Worm (Caenorhabditis elegans) whole organism, mixed stage, embryonic: ENCODE measurements around the gene glr-8.
A peak's percentile ranks its signal among the peaks of the same experiment; 100 is the strongest.

Experiments used
- bed-3 ChIP-seq: fragments of 200-800 bp; sonication (Bioruptor generic); optimal IDR thresholded peaks from 3 replicates; lab custom pipeline; 2018; ENCODE audit warnings: mild to moderate bottlenecking, missing genetic modification characterization, moderate library complexity, missing compliant biosample characterization
- blmp-1 ChIP-seq: fragments of 150-350 bp; optimal IDR thresholded peaks from 2 replicates; lab custom pipeline; 2014; ENCODE audit warnings: missing biosample characterization, missing genetic modification characterization
- ceh-39 ChIP-seq: fragments of 150-350 bp; optimal IDR thresholded peaks from 2 replicates; lab custom pipeline; 2014; ENCODE audit warnings: missing biosample characterization, missing genetic modification characterization
- ceh-43 ChIP-seq: fragments of 200-800 bp; sonication (Bioruptor generic); optimal IDR thresholded peaks from 2 replicates; lab custom pipeline; 2018; ENCODE audit warnings: mild to moderate bottlenecking, missing genetic modification characterization, moderate library complexity, missing compliant biosample characterization
- ceh-83 ChIP-seq: fragments of 200-800 bp; sonication (Bioruptor generic); optimal IDR thresholded peaks from 2 replicates; lab custom pipeline; 2018; ENCODE audit warnings: mild to moderate bottlenecking, missing genetic modification characterization, missing compliant biosample characterization
- drap-1 ChIP-seq: fragments of 200-800 bp; sonication (Bioruptor generic); optimal IDR thresholded peaks from 3 replicates; lab custom pipeline; 2018; ENCODE audit warnings: mild to moderate bottlenecking, missing genetic modification characterization, missing compliant biosample characterization
- flh-1 ChIP-seq: fragments of 200-800 bp; sonication (Bioruptor generic); optimal IDR thresholded peaks from 2 replicates; lab custom pipeline; 2018; ENCODE audit warnings: mild to moderate bottlenecking, missing genetic modification characterization, moderate library complexity, missing compliant biosample characterization
- ham-2 ChIP-seq: fragments of 200-800 bp; sonication (Bioruptor generic); optimal IDR thresholded peaks from 2 replicates; lab custom pipeline; 2018; ENCODE audit warnings: mild to moderate bottlenecking, missing genetic modification characterization, missing compliant biosample characterization
- hlh-1 ChIP-seq: fragments of 150-350 bp; optimal IDR thresholded peaks from 2 replicates; lab custom pipeline; 2014; ENCODE audit warnings: missing biosample characterization, missing genetic modification reagents, missing genetic modification characterization
- lin-32 ChIP-seq: fragments of 200-800 bp; sonication (Bioruptor generic); optimal IDR thresholded peaks from 2 replicates; lab custom pipeline; 2018; ENCODE audit warnings: mild to moderate bottlenecking, missing genetic modification characterization, missing compliant biosample characterization
- lsy-2 ChIP-seq: fragments of 150-350 bp; optimal IDR thresholded peaks from 2 replicates; lab custom pipeline; 2014; ENCODE audit warnings: missing biosample characterization, missing genetic modification characterization
- mab-5 ChIP-seq: fragments of 150-350 bp; optimal IDR thresholded peaks from 2 replicates; lab custom pipeline; 2014; ENCODE audit warnings: missing biosample characterization, missing genetic modification characterization
- mep-1 ChIP-seq: fragments of 150-350 bp; optimal IDR thresholded peaks from 2 replicates; lab custom pipeline; 2017; ENCODE audit warnings: missing biosample characterization, missing genetic modification reagents, missing genetic modification characterization, inconsistent platforms
- mls-2 ChIP-seq: sonication (generic microtip); optimal IDR thresholded peaks from 2 replicates; lab custom pipeline; 2016; ENCODE audit warnings: mild to moderate bottlenecking, missing genetic modification characterization, moderate library complexity, missing compliant biosample characterization
- nhr-12 ChIP-seq: fragments of 150-350 bp; optimal IDR thresholded peaks from 2 replicates; lab custom pipeline; 2014; ENCODE audit warnings: missing biosample characterization, missing genetic modification characterization
- nhr-2 ChIP-seq: fragments of 150-350 bp; optimal IDR thresholded peaks from 2 replicates; lab custom pipeline; 2014; ENCODE audit warnings: missing biosample characterization, missing genetic modification characterization
- nhr-28 ChIP-seq: fragments of 150-350 bp; optimal IDR thresholded peaks from 2 replicates; lab custom pipeline; 2014; ENCODE audit warnings: missing biosample characterization, missing genetic modification characterization
- pha-4 ChIP-seq: fragments of 150-350 bp; optimal IDR thresholded peaks from 2 replicates; lab custom pipeline; 2018; ENCODE audit warnings: missing biosample characterization, missing genetic modification reagents, missing genetic modification characterization
- sem-2 ChIP-seq: fragments of 200-800 bp; sonication (Bioruptor generic); optimal IDR thresholded peaks from 2 replicates; lab custom pipeline; 2018; ENCODE audit warnings: mild to moderate bottlenecking, missing genetic modification characterization, missing compliant biosample characterization
- snpc-4 ChIP-seq: fragments of 150-350 bp; optimal IDR thresholded peaks from 2 replicates; lab custom pipeline; 2014; ENCODE audit warnings: missing biosample characterization, missing genetic modification characterization
- sptf-1 ChIP-seq: sonication (generic microtip); optimal IDR thresholded peaks from 2 replicates; lab custom pipeline; 2017; ENCODE audit warnings: mild to moderate bottlenecking, missing genetic modification characterization, moderate library complexity, missing compliant biosample characterization
- tbx-8 ChIP-seq: fragments of 200-800 bp; sonication (Bioruptor generic); optimal IDR thresholded peaks from 2 replicates; lab custom pipeline; 2018; ENCODE audit warnings: mild to moderate bottlenecking, missing genetic modification characterization, moderate library complexity, missing compliant biosample characterization
- unc-120 ChIP-seq: sonication (generic microtip); optimal IDR thresholded peaks from 2 replicates; lab custom pipeline; 2017; ENCODE audit warnings: missing genetic modification characterization, missing compliant biosample characterization; ENCODE audit not compliant: poor library complexity, severe bottlenecking
- unc-39 ChIP-seq: fragments of 150-350 bp; optimal IDR thresholded peaks from 2 replicates; lab custom pipeline; 2014; ENCODE audit warnings: missing biosample characterization, missing genetic modification characterization
- unc-62 ChIP-seq: fragments of 150-350 bp; optimal IDR thresholded peaks from 2 replicates; lab custom pipeline; 2014; ENCODE audit warnings: missing biosample characterization, missing genetic modification reagents, missing genetic modification characterization
- zip-8 ChIP-seq: fragments of 150-350 bp; optimal IDR thresholded peaks from 2 replicates; lab custom pipeline; 2014; ENCODE audit warnings: missing biosample characterization, missing genetic modification characterization
- ztf-11 ChIP-seq: fragments of 150-350 bp; optimal IDR thresholded peaks from 2 replicates; lab custom pipeline; 2014; ENCODE audit warnings: missing biosample characterization, missing genetic modification characterization

The glr-8 gene

ce11 chrX:6517025-6517770, 11.4 kb downstream of the glr-8 start:
- TF ChIP-seq zip-8 (tag; lab: Kevin White, UChicago) (no peak), nhr-12 (tag; lab: Kevin White, UChicago) (no peak), drap-1 (GFP tag; lab: Kevin White, UChicago) (no peak), unc-120 (tag; lab: Kevin White, UChicago) (no peak), ztf-11 (tag; lab: Kevin White, UChicago) (no peak), hlh-1 (tag; lab: Kevin White, UChicago) (no peak), nhr-2 (tag; lab: Kevin White, UChicago) (no peak), mab-5 (tag; lab: Kevin White, UChicago) (no peak), flh-1 (GFP tag; lab: Kevin White, UChicago) (no peak)

DNA sequence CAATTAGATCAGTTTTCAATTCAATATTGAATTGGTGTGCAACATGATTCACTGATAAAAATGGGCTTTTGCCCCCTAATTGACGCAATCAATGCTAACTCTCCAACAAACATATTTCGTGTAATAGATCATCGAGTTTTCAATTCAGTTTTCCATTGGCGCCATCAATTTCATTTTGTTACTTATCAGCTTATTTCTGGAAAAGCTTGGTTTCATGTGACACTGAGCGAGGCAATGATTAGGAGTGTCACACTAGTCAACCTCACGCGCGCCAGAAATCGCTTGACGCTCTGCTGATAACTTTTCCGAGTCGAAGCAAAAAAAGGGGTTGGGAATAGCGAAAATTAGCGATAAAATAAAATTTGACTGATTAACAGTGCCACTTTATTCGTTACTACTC, 12.8 kb downstream of the glr-8 start, which contains the start of gene ets-4:
Gene ets-4 (plus strand): TSS at position 347 of the 400 bp plus-strand sequence.
- TF ChIP-seq ztf-11 (tag; lab: Kevin White, UChicago) (no peak), sptf-1 (tag; lab: Kevin White, UChicago) (no peak), sem-2 (GFP tag; lab: Kevin White, UChicago) (no peak), ceh-43 (no peak), flh-1 (GFP tag; lab: Kevin White, UChicago) (no peak), bed-3 (GFP tag; lab: Kevin White, UChicago) (no peak), unc-62 (GFP tag; lab: Kevin White, UChicago) (no peak), mls-2 (tag; lab: Kevin White, UChicago) (no peak), ham-2 (GFP tag; lab: Kevin White, UChicago) (no peak), lsy-2 (tag; lab: Kevin White, UChicago) (no peak)

DNA sequence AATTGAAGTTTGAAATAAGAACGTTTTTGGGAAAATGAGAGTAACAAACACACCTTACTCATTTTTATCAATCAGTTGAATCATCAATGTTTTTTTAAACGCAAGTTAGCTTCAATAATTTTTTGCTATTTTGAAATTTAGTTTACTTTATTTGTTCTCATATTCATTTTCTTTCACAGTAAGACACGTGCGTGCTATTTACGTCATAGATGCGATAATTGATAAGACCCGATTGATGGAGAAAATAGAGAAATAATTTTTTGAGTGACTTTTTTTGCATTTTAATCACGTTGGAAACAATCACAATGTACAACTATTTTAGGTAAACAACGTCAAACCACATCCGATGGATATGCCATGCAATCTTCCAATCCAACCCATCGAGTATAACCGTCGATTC, 13.7 kb downstream of the glr-8 start:
- TF ChIP-seq mep-1 (tag; lab: Kevin White, UChicago): no peak

DNA sequence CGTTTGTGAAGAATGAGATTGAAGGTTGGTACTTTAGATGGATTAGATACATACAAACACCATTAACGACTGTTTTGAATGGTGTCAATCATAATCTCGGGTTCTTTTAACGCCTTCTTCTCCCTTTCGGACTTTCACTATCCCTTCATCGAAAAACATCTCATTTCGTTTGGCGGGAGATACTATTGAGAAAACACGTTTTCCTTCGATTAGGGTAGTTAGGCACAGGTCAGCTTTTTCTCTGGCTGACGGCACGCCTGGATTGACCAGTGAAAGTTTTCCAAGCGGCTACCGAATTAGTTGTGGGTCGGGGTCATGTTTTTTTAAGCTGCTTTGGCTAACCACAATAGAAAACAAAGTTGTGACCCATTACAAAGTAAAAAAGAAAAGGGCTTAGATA, 14.2 kb downstream of the glr-8 start:
- TF ChIP-seq blmp-1 (tag; lab: Kevin White, UChicago) (peak; percentile 30), snpc-4 (tag; lab: Kevin White, UChicago) (no peak), ceh-39 (tag; lab: Kevin White, UChicago) (no peak), flh-1 (GFP tag; lab: Kevin White, UChicago) (no peak)

DNA sequence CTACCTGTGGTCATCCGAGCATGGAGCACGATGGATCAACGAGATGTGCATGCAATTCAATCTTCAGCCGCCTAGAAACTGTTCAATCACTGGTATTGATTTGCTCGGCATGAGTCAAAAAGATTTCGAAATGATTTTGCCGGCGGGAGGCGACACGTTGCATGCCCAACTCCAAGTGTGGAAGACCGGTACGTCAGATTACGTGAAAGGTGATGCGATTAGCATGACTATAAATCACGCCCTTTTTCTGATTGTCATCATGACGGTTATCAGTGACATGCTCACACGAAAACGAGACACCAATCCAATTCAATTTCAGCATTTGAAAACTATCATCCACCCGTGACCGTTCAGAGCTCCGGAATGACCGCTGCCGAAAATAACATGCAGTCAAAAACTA, 14.9 kb downstream of the glr-8 start:
- TF ChIP-seq flh-1 (GFP tag; lab: Kevin White, UChicago) (no peak), pha-4 (tag; lab: Kevin White, UChicago) (no peak), ceh-83 (GFP tag; lab: Kevin White, UChicago) (no peak), mls-2 (tag; lab: Kevin White, UChicago) (no peak), nhr-28 (tag; lab: Kevin White, UChicago) (no peak)

DNA sequence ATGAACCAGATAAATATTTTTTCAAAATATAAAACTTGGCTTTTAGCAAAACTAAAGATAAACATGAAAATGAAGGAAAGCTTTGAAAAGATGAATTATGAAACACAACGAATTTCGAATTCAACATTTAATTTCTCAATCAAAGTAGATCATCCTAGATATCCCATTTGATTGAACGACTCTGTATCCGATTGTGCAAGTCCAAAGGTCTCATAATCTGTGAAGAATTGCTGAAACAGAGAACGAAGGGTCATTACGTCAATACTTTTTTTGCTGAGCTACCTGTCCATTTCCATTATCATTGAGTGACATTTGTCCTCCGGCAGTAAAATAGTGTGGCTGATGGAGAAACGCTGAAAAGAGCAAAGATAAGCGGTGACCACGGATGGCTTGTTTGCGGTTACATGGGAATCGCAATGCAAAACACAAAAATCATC, 16.9 kb downstream of the glr-8 start:
- no peak for TF ChIP-seq unc-39 (tag; lab: Kevin White, UChicago)
- no peak for TF ChIP-seq blmp-1 (tag; lab: Kevin White, UChicago)
- TF ChIP-seq ceh-39 (tag; lab: Kevin White, UChicago): no peak
- TF ChIP-seq hlh-1 (tag; lab: Kevin White, UChicago): no peak
- no peak for TF ChIP-seq pha-4 (tag; lab: Kevin White, UChicago)
- TF ChIP-seq lin-32: no peak
- TF ChIP-seq nhr-2 (tag; lab: Kevin White, UChicago): no peak
- no peak for TF ChIP-seq mls-2 (tag; lab: Kevin White, UChicago)
- TF ChIP-seq tbx-8 (GFP tag; lab: Kevin White, UChicago): no peak
